Worm (Caenorhabditis elegans) whole organism, midembryonic: Measurements from ENCODE around the gene fbxb-18.

Experiments used
- T22C8.4 ChIP-seq: fragments of 200-800 bp; sonication (Bioruptor generic); IDR thresholded peaks from 2 replicates; pipeline ENCODE4 v1.3.6; 2022; ENCODE audit warnings: missing genetic modification characterization, missing compliant biosample characterization
- cog-1 ChIP-seq: sonication (generic microtip); optimal IDR thresholded peaks from 2 replicates; lab custom pipeline; 2016; ENCODE audit warnings: missing genetic modification characterization, missing compliant biosample characterization
- flt-1 ChIP-seq: fragments of 200-800 bp; sonication (Bioruptor generic); IDR thresholded peaks from 2 replicates; pipeline ENCODE4 v1.3.6; 2022; ENCODE audit warnings: missing genetic modification characterization, missing compliant biosample characterization
- klf-2 ChIP-seq: fragments of 200-800 bp; sonication (Bioruptor generic); conservative IDR thresholded peaks from 2 replicates; pipeline ENCODE4 v1.3.6; 2022; ENCODE audit warnings: missing genetic modification reagents, missing genetic modification characterization, missing compliant biosample characterization
- med-1 ChIP-seq: sonication (generic microtip); optimal IDR thresholded peaks from 2 replicates; lab custom pipeline; 2017; ENCODE audit warnings: missing genetic modification characterization, mild to moderate bottlenecking, missing compliant biosample characterization, antibody characterized with exemption, missing genetic modification reagents; ENCODE audit not compliant: insufficient read depth
- ref-1 ChIP-seq: fragments of 200-800 bp; sonication (Bioruptor generic); conservative IDR thresholded peaks from 2 replicates; pipeline ENCODE4 v1.3.6; 2022; ENCODE audit warnings: missing genetic modification reagents, missing genetic modification characterization, missing compliant biosample characterization
- tab-1 ChIP-seq: fragments of 200-800 bp; sonication (Bioruptor generic); IDR thresholded peaks from 2 replicates; pipeline ENCODE4 v1.3.6; 2022; ENCODE audit warnings: missing genetic modification characterization, missing compliant biosample characterization
- ztf-23 ChIP-seq: fragments of 200-800 bp; sonication (Bioruptor generic); IDR thresholded peaks from 2 replicates; pipeline ENCODE4 v1.3.6; 2022; ENCODE audit warnings: missing genetic modification reagents, missing genetic modification characterization, missing compliant biosample characterization
- ztf-29 ChIP-seq: fragments of 200-800 bp; sonication (Bioruptor generic); IDR thresholded peaks from 2 replicates; pipeline ENCODE4 v1.3.6; 2022; ENCODE audit warnings: missing genetic modification reagents, missing genetic modification characterization, missing compliant biosample characterization

fbxb-18 gene

DNA sequence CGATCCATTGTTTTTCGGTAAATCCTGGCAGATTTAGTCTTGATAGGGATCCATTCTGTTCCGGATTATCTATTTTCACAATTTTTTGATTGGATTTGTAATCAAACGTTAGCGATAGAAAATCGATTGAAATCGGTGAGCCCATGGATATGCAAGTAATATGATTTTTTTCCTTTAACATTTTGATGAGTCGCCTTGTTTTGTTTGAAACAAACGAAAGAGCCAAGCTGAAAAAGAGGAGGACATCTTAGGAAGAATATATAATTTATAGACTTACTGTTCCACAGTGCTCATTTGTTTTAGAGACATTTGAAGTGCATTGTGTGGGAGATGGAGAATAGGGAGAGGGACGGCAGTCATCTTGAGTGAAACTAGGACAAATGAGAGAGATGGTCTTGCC lies at the start of gene fbxb-18, which contains the start of gene fbxb-19:
fbxb-18 (minus strand) TSS at position 101 of the 400 bp plus-strand sequence.
fbxb-19 (minus strand) TSS at position 369 of the 400 bp plus-strand sequence.
- TF ChIP-seq flt-1 (GFP tag; lab: Robert Waterston, UW) (no peak), tab-1 (no peak), ztf-23 (GFP tag; lab: Robert Waterston, UW) (no peak), ref-1 (GFP tag; lab: Robert Waterston, UW) (no peak), klf-2 (GFP tag; lab: Robert Waterston, UW) (no peak), T22C8.4 (GFP tag; lab: Robert Waterston, UW) (no peak), ztf-29 (GFP tag; lab: Robert Waterston, UW) (no peak), cog-1 (no peak), med-1 (GFP tag; lab: Kevin White, UChicago) (no peak)

DNA sequence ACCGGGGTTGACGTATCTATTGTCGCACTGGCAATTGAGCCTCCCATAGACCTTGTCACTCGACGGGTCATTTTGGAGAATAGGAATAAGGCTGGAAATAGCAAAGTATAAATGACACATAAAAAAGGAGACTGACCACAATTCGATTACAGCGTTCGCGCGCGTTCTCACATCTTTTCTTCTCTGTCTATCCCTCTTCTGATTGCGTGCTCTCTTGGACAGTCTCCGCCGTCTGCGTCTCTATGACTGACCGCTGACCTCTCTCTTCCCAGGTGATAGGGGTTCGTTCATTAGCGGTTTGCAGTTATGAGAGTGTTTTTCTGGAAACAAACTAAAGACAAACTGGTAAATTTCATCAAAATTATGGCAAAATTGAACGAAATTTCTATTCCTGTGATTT lies 47.6 kb upstream of the fbxb-18 start, which contains the start of gene ceh-83:
ceh-83 (minus strand) TSS at position 181 of the 400 bp plus-strand sequence.
- no peak for TF ChIP-seq ref-1 (GFP tag; lab: Robert Waterston, UW)
- TF ChIP-seq cog-1, result no peak
- TF ChIP-seq tab-1, result no peak
- TF ChIP-seq T22C8.4 (GFP tag; lab: Robert Waterston, UW), result no peak

DNA sequence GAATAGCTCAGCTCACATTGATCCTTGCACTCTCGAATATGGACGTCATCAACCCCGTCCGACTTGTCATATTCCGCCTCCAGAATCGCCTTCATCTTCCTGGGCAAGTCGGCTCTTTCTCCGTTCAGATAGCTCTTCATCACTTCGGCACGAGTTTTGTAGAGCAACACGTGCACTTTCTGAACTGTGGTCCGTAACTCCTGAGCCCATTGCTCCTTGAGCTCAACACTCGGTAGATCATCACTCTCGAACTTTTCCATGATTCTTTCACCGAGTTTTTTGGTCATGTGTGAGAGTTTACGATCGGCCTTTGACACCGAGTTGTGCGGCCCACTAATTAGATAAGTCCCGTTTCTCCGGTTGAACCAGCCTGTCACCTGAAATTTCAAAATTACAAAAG lies 46.4 kb upstream of the fbxb-18 start:
- TF ChIP-seq flt-1 (GFP tag; lab: Robert Waterston, UW), result no peak
- TF ChIP-seq klf-2 (GFP tag; lab: Robert Waterston, UW), result no peak
- TF ChIP-seq ztf-23 (GFP tag; lab: Robert Waterston, UW), result no peak
- TF ChIP-seq tab-1, result no peak
- TF ChIP-seq T22C8.4 (GFP tag; lab: Robert Waterston, UW), result no peak
- no peak for TF ChIP-seq ztf-29 (GFP tag; lab: Robert Waterston, UW)
- no peak for TF ChIP-seq med-1 (GFP tag; lab: Kevin White, UChicago)
- TF ChIP-seq cog-1, result no peak
- no peak for TF ChIP-seq ref-1 (GFP tag; lab: Robert Waterston, UW)

DNA sequence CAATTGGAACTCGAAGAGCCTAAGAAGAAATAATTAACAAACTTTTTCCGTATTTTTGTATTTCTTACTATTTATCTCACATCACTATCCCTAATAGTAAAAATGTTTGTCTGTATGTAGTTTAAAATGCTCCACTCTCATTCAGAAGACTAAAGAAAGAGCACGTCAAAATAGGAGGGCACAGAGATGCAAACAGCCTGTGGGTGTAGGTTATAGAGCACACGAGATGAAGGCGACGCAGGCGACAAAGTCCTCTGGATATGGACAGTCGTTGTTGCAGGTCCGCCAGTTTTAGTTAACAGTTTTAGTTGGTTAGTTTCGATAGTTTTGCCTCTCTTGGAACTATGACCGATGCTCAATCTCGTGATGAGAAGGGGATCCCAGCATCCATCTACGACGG lies 43.2 kb upstream of the fbxb-18 start, which contains the start of gene ceh-82:
ceh-82 (plus strand) TSS at position 301 of the 400 bp plus-strand sequence.
- TF ChIP-seq ztf-29 (GFP tag; lab: Robert Waterston, UW) (no peak), flt-1 (GFP tag; lab: Robert Waterston, UW) (no peak), ref-1 (GFP tag; lab: Robert Waterston, UW) (no peak), med-1 (GFP tag; lab: Kevin White, UChicago) (no peak), cog-1 (no peak), klf-2 (GFP tag; lab: Robert Waterston, UW) (no peak), T22C8.4 (GFP tag; lab: Robert Waterston, UW) (no peak), ztf-23 (GFP tag; lab: Robert Waterston, UW) (no peak), tab-1 (no peak)

DNA sequence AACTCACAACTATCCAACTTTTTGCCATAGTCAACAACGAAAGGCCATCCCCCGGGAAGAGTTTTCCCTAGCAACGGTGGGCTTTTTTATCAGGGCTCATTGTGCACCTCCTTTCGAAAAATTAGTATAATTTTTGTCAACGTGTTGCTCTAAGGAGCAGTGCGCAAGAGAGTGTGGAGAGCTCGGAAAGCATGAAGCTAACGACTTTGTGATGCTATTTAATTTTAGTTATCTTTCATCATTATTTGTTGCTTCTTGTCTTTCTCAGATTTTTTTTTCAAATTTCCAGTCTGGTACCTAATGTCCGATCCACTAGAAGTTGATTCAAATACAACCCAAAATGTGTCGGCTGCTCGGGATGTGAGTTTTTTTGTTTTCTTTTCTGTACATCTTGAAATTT lies 41.4 kb upstream of the fbxb-18 start, which contains the start of gene ceh-81:
ceh-81 (plus strand) TSS at position 301 of the 400 bp plus-strand sequence.
- TF ChIP-seq ref-1 (GFP tag; lab: Robert Waterston, UW) (no peak), T22C8.4 (GFP tag; lab: Robert Waterston, UW) (no peak), klf-2 (GFP tag; lab: Robert Waterston, UW) (no peak), ztf-29 (GFP tag; lab: Robert Waterston, UW) (no peak), ztf-23 (GFP tag; lab: Robert Waterston, UW) (no peak), tab-1 (no peak), cog-1 (no peak), med-1 (GFP tag; lab: Kevin White, UChicago) (no peak), flt-1 (GFP tag; lab: Robert Waterston, UW) (no peak)

DNA sequence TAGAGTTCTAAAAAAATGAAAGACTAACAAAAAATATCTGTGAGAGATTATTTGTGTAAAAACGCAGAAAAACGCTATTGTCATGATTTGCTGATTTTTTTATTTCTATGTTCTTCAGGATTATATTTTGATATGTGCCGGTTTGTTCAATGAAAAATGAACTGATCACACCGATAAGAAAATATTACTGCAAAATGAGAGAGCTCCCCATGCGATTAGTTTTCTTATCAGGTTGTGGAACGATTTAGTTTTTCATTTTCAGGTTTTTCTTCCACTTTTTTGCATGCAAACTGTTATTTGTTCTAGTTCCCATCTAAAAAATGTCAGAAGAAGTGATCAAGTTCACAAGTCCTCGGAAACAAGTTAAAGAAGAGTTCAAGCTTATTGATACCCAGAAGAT lies 39.5 kb upstream of the fbxb-18 start, which contains the start of gene btb-9:
btb-9 (plus strand) TSS at position 254 of the 400 bp plus-strand sequence.
- TF ChIP-seq T22C8.4 (GFP tag; lab: Robert Waterston, UW) (no peak), med-1 (GFP tag; lab: Kevin White, UChicago) (no peak), tab-1 (no peak), klf-2 (GFP tag; lab: Robert Waterston, UW) (no peak), ztf-23 (GFP tag; lab: Robert Waterston, UW) (no peak), ztf-29 (GFP tag; lab: Robert Waterston, UW) (no peak), ref-1 (GFP tag; lab: Robert Waterston, UW) (no peak), cog-1 (no peak), flt-1 (GFP tag; lab: Robert Waterston, UW) (no peak)

DNA sequence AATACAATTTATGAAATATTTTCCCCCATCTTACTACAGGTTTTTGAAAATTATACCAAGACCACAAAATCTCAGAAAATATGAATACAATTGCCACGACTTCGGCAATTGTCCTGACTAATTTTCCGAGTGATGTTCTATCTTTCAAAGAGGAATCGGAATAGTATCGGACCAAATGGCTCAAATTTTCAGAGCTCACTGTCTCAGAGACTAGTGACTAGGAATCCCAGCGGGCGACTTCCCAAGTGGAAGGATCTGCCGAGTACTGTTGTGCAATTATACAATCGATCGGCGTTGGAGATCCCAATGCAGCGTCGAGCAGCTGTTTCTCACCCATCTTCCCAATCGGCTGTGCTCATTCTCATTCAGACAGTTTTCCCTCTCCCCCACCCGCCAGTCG lies 37.0 kb upstream of the fbxb-18 start, which contains the start of gene F45C12.17:
F45C12.17 (plus strand) TSS at position 377 of the 400 bp plus-strand sequence.
- no peak for TF ChIP-seq T22C8.4 (GFP tag; lab: Robert Waterston, UW)
- TF ChIP-seq ref-1 (GFP tag; lab: Robert Waterston, UW), result no peak
- TF ChIP-seq flt-1 (GFP tag; lab: Robert Waterston, UW), result 0 out of 2 replicates have a peak, but pooled peaks have one; percentile 21

DNA sequence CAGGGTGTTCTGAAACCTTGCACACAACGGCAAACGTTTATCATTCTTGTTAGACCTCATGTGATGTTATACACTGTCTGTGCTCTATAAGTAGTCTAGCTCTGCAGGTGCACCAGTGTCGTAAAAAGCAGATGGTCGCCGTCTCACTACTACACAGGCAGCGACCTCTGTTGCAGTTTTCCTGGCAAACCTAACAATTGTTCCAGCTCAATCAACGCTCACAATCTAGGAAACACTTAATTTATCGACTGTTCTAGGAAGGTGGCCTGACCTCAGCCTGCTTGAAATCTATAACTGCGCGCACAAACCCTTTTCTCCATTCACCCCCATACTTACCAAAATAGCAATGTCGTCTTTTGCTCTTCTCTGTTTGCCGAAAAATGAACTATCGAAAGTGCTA lies 35.6 kb upstream of the fbxb-18 start, which contains the start of gene fbxb-11:
fbxb-11 (plus strand) TSS at position 301 of the 400 bp plus-strand sequence.
- TF ChIP-seq ztf-29 (GFP tag; lab: Robert Waterston, UW), result no peak

DNA sequence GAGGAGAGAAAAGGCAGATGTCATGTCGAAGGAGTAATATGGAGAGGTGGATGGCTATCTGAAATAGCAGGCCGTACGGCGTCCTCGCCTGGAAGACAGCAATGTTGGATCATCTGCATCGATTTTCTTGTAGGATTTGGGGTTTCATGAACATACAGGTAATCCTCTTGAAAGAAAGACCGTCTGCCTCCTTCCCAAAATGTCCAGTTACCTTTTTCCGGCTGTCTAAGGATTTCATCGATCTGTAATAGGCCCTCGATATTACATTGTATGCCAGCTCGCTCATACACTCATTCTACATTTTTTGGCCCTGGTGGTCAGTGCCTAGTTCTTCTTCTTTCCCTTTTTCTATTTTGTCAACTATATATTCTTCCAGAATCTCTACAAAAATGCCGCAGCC lies 33.7 kb upstream of the fbxb-18 start, which contains the start of the genes fbxb-5 and btb-8:
fbxb-5 (minus strand) TSS at position 101 of the 400 bp plus-strand sequence.
btb-8 (plus strand) TSS at position 377 of the 400 bp plus-strand sequence.
- no peak for TF ChIP-seq tab-1
- no peak for TF ChIP-seq klf-2 (GFP tag; lab: Robert Waterston, UW)
- no peak for TF ChIP-seq ztf-29 (GFP tag; lab: Robert Waterston, UW)
- no peak for TF ChIP-seq cog-1
- no peak for TF ChIP-seq ztf-23 (GFP tag; lab: Robert Waterston, UW)
- no peak for TF ChIP-seq ref-1 (GFP tag; lab: Robert Waterston, UW)
- TF ChIP-seq T22C8.4 (GFP tag; lab: Robert Waterston, UW), result no peak
- no peak for TF ChIP-seq flt-1 (GFP tag; lab: Robert Waterston, UW)
- TF ChIP-seq med-1 (GFP tag; lab: Kevin White, UChicago), result no peak
